Fruit fly (Drosophila melanogaster) S2 (cell line): ENCODE data around the gene Mis12.

Experiments
- CG8478 ChIP-seq: fragments of >200 bp; optimal IDR thresholded peaks from 2 replicates; lab custom pipeline; 2018
- CTCF ChIP-seq, 2 experiments: fragments of >200 bp; optimal IDR thresholded peaks; 2 replicates each; lab custom pipeline; 2018

DNA sequence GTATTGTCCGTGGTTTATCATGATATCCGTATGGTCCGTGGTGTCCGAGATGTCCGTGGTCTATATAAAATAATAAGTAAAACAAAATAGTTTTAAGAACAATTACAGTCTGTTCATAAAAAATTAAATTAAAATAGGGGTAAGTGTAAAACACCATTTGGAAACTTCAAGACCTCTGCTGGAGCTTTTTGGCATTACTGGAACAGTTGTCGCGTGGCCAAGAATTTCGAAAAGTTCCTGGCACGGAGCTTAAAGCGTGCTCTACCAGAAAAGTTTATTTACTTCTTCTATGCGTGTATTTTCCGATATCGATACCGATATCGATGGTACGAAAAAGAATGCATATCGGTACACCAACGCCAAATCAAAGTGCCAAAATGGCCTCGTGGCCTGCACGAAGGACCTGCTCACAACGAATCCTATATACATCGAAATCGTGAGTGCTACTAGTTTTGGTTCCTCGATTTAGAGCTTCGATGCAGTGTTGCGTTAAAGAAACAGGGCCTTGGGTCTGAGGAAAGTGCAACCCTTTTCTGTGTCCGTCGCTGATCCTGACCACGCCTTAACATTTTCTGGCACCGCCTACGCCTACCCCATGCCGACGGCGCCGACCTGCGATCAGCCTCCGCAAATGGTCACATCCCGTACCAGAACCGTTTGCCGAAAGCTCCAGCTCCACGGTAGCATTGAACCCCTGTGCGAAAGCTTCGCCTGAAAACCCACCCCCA lies 26.6 kb downstream of the Mis12 start:
- TF ChIP-seq CG8478 (lab: Kevin White, UChicago) (no peak), CTCF (optimal IDR thresholded peaks at IDR 0.05; lab: Kevin White, UChicago) (peak in 1 of 2 experiments; percentile 31)
